Fruit fly (Drosophila melanogaster): ENCODE data around the gene CG8679.

The CG8679 gene

DNA sequence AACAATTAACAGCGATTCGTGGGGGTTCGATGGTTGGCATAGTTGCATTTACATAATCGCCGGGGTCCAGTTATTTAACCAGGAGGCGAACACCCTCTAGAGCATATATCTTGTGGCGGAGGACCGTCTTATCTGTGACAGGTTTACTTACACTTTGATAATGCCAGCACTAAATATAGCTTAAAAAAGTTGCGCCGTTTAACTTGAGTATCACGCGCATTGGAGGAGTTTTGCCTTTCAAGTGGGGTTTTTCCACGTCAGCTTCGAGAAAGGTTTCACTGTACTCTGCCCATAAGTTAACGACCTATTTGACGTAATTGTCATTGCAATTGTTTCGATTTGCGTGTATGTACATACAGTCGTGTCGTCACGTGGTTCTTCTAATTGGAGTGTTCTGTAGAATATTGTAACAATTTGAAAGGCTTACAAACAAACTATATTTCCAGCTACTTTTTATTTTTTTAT, 49.2 kb downstream of the CG8679 start (continued):
- TF ChIP-seq Pdp1 (GFP tag; optimal IDR thresholded peaks at IDR 0.05) (peak in 1 of 2 experiments; percentile 58), zen (tag; optimal IDR thresholded peaks at IDR 0.05) (no peak), CG16813 (GFP tag; IDR thresholded peaks at IDR 0.05; ENCODE audit: partially characterized antibody) (no peak), ERR (GFP tag; optimal IDR thresholded peaks at IDR 0.05) (no peak), ash1 (GFP tag; optimal IDR thresholded peaks at IDR 0.05) (no peak), B-H1 (GFP tag; IDR thresholded peaks at IDR 0.05) (no peak), pho (GFP tag; optimal IDR thresholded peaks at IDR 0.05) (no peak), cato (GFP tag; optimal IDR thresholded peaks at IDR 0.05; ENCODE audit: borderline replicate concordance) (no peak), aop (GFP tag; IDR thresholded peaks at IDR 0.05) (no peak), gem (tag; optimal IDR thresholded peaks at IDR 0.05) (no peak), stwl (tag; optimal IDR thresholded peaks at IDR 0.05) (no peak), Meics (GFP tag; optimal IDR thresholded peaks at IDR 0.05) (no peak), Deaf1 (tag; optimal IDR thresholded peaks at IDR 0.05) (no peak), CG12769 (tag; optimal IDR thresholded peaks at IDR 0.05) (no peak), ci (GFP tag; IDR thresholded peaks at IDR 0.05) (no peak), CG6654 (GFP tag; optimal IDR thresholded peaks at IDR 0.05) (no peak), CrebB (tag; optimal IDR thresholded peaks at IDR 0.05) (no peak), CG1529 (GFP tag; optimal IDR thresholded peaks at IDR 0.05) (no peak), chif (GFP tag; optimal IDR thresholded peaks at IDR 0.05) (no peak)

DNA sequence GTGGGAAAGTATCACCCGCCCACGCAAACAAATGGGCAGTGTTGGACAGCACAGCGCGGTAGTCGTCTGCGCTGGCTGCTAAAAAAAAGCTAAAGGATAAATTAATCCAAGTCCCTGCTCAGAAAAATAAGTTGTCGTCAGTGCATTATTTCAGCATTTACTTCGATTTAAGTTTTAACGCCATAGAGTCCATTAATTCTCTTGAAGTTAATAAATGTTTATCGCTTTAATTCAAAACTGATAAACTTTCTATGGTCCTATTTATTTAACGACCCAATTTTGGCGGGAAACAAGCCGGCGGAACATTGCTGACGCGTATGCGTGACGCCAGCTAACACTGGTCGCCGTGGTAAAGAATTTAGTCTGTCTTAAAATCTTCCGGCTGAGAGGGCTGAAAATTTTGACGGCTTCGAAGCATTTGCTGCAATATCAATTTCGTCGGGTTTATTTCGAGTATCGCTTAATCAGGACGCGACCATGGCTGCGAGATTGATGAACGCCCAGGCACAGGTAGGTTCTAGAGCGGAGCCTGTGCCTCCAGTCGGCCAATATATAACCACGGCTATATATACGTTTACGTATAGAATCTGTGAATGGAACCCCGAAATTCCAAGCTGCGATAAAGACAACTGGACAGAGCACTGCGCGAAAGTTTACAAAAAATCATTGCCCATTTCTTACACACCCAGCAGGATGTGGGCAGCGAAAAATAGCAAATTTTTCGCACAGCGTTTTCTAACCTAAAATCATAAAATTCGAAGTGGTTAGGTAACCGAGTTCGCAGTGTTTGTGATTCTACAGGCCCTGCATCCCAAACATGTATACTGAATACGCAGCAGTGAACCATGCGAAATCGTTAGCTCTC, 49.8 kb downstream of the CG8679 start, which contains the start of the genes mAcon1, CG43345 and CG43346:
Gene mAcon1 (plus strand): TSS at position 276 of the 865 bp plus-strand sequence.
Gene CG43345 (minus strand): TSS at position 287 of the 865 bp plus-strand sequence.
Gene CG43346 (minus strand): TSS at position 287 of the 865 bp plus-strand sequence.
- TF ChIP-seq HLH54F (GFP tag; optimal IDR thresholded peaks at IDR 0.05) (peak; percentile 93), vnd (GFP tag; IDR thresholded peaks at IDR 0.05; ENCODE audit: partially characterized antibody) (no peak), aop (GFP tag; IDR thresholded peaks at IDR 0.05) (no peak), ken (GFP tag; IDR thresholded peaks at IDR 0.05) (peak; percentile 23; the same call in 1 of the 3 replicates), Vsx1 (GFP tag; optimal IDR thresholded peaks at IDR 0.05) (no peak), Asciz (GFP tag; optimal IDR thresholded peaks at IDR 0.05) (no peak), CG34224 (GFP tag; IDR thresholded peaks at IDR 0.05; ENCODE audit: partially characterized antibody) (no peak), CG4282 (GFP tag; optimal IDR thresholded peaks at IDR 0.05) (peak; percentile 59), CG6765 (GFP tag; optimal IDR thresholded peaks at IDR 0.05) (peak; percentile 27), CG6254 (GFP tag; optimal IDR thresholded peaks at IDR 0.05) (peak; percentile 24), CG12299 (tag; optimal IDR thresholded peaks at IDR 0.05) (peak; percentile 64), CG13287 (GFP tag; IDR thresholded peaks at IDR 0.05; ENCODE audit: partially characterized antibody) (no peak; the same call in 1 of the 2 replicates), Doc3 (GFP tag; IDR thresholded peaks at IDR 0.05; ENCODE audit: partially characterized antibody) (no peak), CG10543 (GFP tag; optimal IDR thresholded peaks at IDR 0.05) (peak; percentile 92), CG14710 (tag; optimal IDR thresholded peaks at IDR 0.05) (peak; percentile 86), insv (GFP tag; optimal IDR thresholded peaks at IDR 0.05) (peak in 1 of 2 experiments; percentile 34), CG6683 (GFP tag; optimal IDR thresholded peaks at IDR 0.05) (peak; percentile 67), chinmo (GFP tag; IDR thresholded peaks at IDR 0.05; ENCODE audit: partially characterized antibody) (no peak), D19A (tag; optimal IDR thresholded peaks at IDR 0.05) (no peak), HLHmδ (GFP tag; optimal IDR thresholded peaks at IDR 0.05) (no peak), emc (GFP tag; optimal IDR thresholded peaks at IDR 0.05) (peak; percentile 84), CG31224 (GFP tag; IDR thresholded peaks at IDR 0.05) (peak; percentile 56), kah (GFP tag; optimal IDR thresholded peaks at IDR 0.05) (no peak), CG7839 (tag; optimal IDR thresholded peaks at IDR 0.05) (no peak), Atf3 (GFP tag; optimal IDR thresholded peaks at IDR 0.05) (peak; percentile 79), CG2116 (GFP tag; optimal IDR thresholded peaks at IDR 0.05) (peak; percentile 60), sob (GFP tag; IDR thresholded peaks at IDR 0.05) (peak; percentile 78), Dek (tag; optimal IDR thresholded peaks at IDR 0.05) (peak; percentile 74), dm (GFP tag; optimal IDR thresholded peaks at IDR 0.05) (peak; percentile 89)

Data from whole organism, embryonic.